Worm (Caenorhabditis elegans): Measurements from ENCODE around the gene K06A4.7.

DNA sequence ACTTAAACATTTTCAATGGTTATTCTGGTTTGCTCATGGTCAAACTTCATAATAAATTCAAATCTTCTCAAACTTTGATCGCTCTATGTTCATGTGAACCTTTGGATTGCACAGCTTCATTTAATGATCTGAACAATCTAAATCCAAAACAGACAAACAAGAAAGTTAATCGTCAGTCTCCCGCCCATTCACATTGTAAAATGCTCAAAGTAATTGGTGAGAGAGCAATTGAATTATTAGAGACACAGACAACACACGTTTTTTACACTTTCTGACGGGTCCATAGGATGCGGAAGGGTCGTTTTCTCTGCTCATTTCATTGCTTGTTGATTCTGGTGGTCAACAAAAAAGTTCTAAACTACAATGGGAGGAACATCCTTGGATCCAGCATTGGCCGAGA lies 5.5 kb upstream of the K06A4.7 start, which contains the start of gene gsnl-1:
- TF ChIP-seq lin-11 (tag; optimal IDR thresholded peaks at IDR 0.05): no peak
- no peak for TF ChIP-seq nhr-6 (tag; optimal IDR thresholded peaks at IDR 0.05)
- no peak for TF ChIP-seq nhr-11 (tag; optimal IDR thresholded peaks at IDR 0.05)
- TF ChIP-seq unc-39 (tag; optimal IDR thresholded peaks at IDR 0.05): no peak
- no peak for TF ChIP-seq ama-1 (optimal IDR thresholded peaks at IDR 0.05)
- TF ChIP-seq egl-27 (tag; optimal IDR thresholded peaks at IDR 0.05): no peak
- no peak for TF ChIP-seq mbf-1 (tag; optimal IDR thresholded peaks at IDR 0.05)
